Fruit fly (Drosophila melanogaster) whole organism: Measurements from ENCODE around the gene acj6.

ENCODE experiments used
- CG8478 ChIP-seq: fragments of >200 bp; optimal IDR thresholded peaks from 2 replicates; lab custom pipeline; 2018; ENCODE audit warnings: inconsistent platforms
- Dll ChIP-seq: fragments of >200 bp; optimal IDR thresholded peaks from 2 replicates; lab custom pipeline; 2017
- EcR ChIP-seq, 2 experiments: fragments of >200 bp; optimal IDR thresholded peaks; 2 replicates each; lab custom pipeline; 2017; ENCODE audit warnings: missing biosample characterization in 2 of 2, missing genetic modification characterization in 2 of 2, missing genetic modification reagents in 2 of 2
- pan ChIP-seq: fragments of >200 bp; optimal IDR thresholded peaks from 2 replicates; lab custom pipeline; 2017
- psq ChIP-seq: fragments of >200 bp; optimal IDR thresholded peaks from 2 replicates; lab custom pipeline; 2017
- usp ChIP-seq: fragments of >200 bp; optimal IDR thresholded peaks from 2 replicates; lab custom pipeline; 2017; ENCODE audit warnings: missing biosample characterization, missing genetic modification characterization, mixed read lengths

Gene acj6

dm6 chrX:15305975-15306909 is 72.6 kb downstream of the acj6 start:
- TF ChIP-seq EcR (GFP tag; optimal IDR thresholded peaks at IDR 0.05; lab: Kevin White, UChicago) (no peak), Dll (lab: Kevin White, UChicago) (no peak), usp (no peak), CG8478 (lab: Kevin White, UChicago) (peak; percentile 49), pan (lab: Kevin White, UChicago) (no peak)

dm6 chrX:15304211-15304610 is 74.7 kb downstream of the acj6 start:
- TF ChIP-seq CG8478 (lab: Kevin White, UChicago), result no peak
- TF ChIP-seq Dll (lab: Kevin White, UChicago), result no peak
- TF ChIP-seq EcR (GFP tag; optimal IDR thresholded peaks at IDR 0.05; lab: Kevin White, UChicago), result no peak
- no peak for TF ChIP-seq psq (lab: Kevin White, UChicago)
- no peak for TF ChIP-seq usp
- TF ChIP-seq pan (lab: Kevin White, UChicago), result no peak

dm6 chrX:15303176-15304115 is 75.4 kb downstream of the acj6 start:
- no peak for TF ChIP-seq CG8478 (lab: Kevin White, UChicago)
- TF ChIP-seq EcR (GFP tag; optimal IDR thresholded peaks at IDR 0.05; lab: Kevin White, UChicago), result no peak
- no peak for TF ChIP-seq pan (lab: Kevin White, UChicago)
- TF ChIP-seq usp, result no peak
- TF ChIP-seq psq (lab: Kevin White, UChicago), result no peak
- TF ChIP-seq Dll (lab: Kevin White, UChicago), result no peak

DNA sequence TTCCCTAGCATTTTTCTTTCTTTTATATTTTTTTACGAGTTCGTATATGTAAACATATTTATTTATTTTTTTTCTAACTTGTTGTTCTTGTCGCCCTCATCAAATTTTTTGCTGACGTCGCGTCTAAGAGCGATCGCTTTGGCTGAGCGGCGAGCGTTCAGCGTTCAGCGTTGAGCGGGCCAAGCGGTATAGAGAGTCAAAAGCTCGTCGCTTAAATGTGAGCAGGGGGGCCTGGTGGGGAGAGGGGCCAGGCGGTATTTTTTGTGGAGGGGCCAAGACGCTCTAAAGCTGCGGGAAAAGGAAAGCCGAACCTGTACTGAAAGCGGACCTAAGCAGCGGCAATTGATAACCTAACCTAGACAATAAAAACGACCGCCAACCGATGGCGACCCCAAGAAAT is 77.7 kb downstream of the acj6 start:
- no peak for TF ChIP-seq EcR (GFP tag; optimal IDR thresholded peaks at IDR 0.05; lab: Kevin White, UChicago)
- no peak for TF ChIP-seq usp
- no peak for TF ChIP-seq Dll (lab: Kevin White, UChicago)
- no peak for TF ChIP-seq psq (lab: Kevin White, UChicago)
- TF ChIP-seq CG8478 (lab: Kevin White, UChicago), result no peak
